Fruit fly (Drosophila melanogaster): ENCODE measurements around the gene dtr.

dtr gene

DNA sequence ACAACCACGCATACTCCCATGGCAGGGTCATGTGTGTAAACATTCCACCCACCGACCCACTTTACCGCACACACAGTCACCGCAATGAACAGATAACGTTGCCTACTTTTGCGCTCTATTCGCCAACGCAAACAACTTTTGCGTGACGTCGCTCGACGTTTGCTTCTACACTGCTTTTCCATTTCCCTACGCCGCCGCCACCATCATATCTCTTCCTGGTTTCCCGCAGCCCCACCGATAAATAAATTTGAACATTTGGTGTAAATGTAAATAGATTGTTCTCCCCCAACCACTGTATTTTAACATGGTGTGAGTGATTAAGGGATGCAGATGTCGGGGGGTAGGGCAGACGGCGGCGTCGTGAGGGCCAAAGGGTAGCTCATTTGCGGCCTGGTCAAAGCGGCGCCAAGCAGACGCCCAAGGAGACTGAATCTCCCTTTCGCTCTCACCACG is 36.6 kb upstream of the dtr start (continued):
- TF ChIP-seq az2 (GFP tag; optimal IDR thresholded peaks at IDR 0.05) (no peak), D (optimal IDR thresholded peaks at IDR 0.05) (no peak), D (GFP tag; optimal IDR thresholded peaks at IDR 0.05) (no peak), Mes4 (GFP tag; optimal IDR thresholded peaks at IDR 0.05) (no peak), Nf-YB (GFP tag; optimal IDR thresholded peaks at IDR 0.05) (no peak), CG11085 (GFP tag; IDR thresholded peaks at IDR 0.05) (no peak), CG16815 (GFP tag; optimal IDR thresholded peaks at IDR 0.05) (no peak), mirr (GFP tag; optimal IDR thresholded peaks at IDR 0.05) (peak; percentile 51), fru (optimal IDR thresholded peaks at IDR 0.05) (no peak), NK7.1 (GFP tag; optimal IDR thresholded peaks at IDR 0.05) (no peak), so (GFP tag; IDR thresholded peaks at IDR 0.05) (no peak; the same call in 2 of the 3 replicates), Drgx (GFP tag; IDR thresholded peaks at IDR 0.05) (no peak), CG4820 (GFP tag; optimal IDR thresholded peaks at IDR 0.05) (no peak), Hr39 (optimal IDR thresholded peaks at IDR 0.05) (no peak), CG9215 (GFP tag; IDR thresholded peaks at IDR 0.05) (no peak), Xbp1 (GFP tag; optimal IDR thresholded peaks at IDR 0.05) (no peak), Mad (GFP tag; optimal IDR thresholded peaks at IDR 0.05) (no peak), jigr1 (GFP tag; IDR thresholded peaks at IDR 0.05) (no peak), CG32767 (GFP tag; IDR thresholded peaks at IDR 0.05) (no peak), CG2120 (GFP tag; optimal IDR thresholded peaks at IDR 0.05) (no peak), esg (GFP tag; conservative IDR thresholded peaks at IDR 0.05) (no peak), CG10267 (tag; optimal IDR thresholded peaks at IDR 0.05) (no peak), Dref (GFP tag; IDR thresholded peaks at IDR 0.05) (no peak), ftz-f1 (GFP tag; optimal IDR thresholded peaks at IDR 0.05) (peak; percentile 52), CG18262 (tag; optimal IDR thresholded peaks at IDR 0.05) (no peak), CG13424 (tag; optimal IDR thresholded peaks at IDR 0.05) (no peak), CG7928 (GFP tag; optimal IDR thresholded peaks at IDR 0.05) (no peak), lilli (GFP tag; optimal IDR thresholded peaks at IDR 0.05) (no peak), hbn (GFP tag; IDR thresholded peaks at IDR 0.05; ENCODE audit: partially characterized antibody) (no peak), CG7745 (tag; optimal IDR thresholded peaks at IDR 0.05) (no peak), run (tag; optimal IDR thresholded peaks at IDR 0.05) (peak; percentile 1), CG15514 (GFP tag; optimal IDR thresholded peaks at IDR 0.05) (no peak), btn (GFP tag; optimal IDR thresholded peaks at IDR 0.05) (no peak), tin (GFP tag; optimal IDR thresholded peaks at IDR 0.05) (no peak), sens-2 (GFP tag; IDR thresholded peaks at IDR 0.05) (no peak), CG13775 (GFP tag; optimal IDR thresholded peaks at IDR 0.05) (no peak), GATAe (GFP tag; conservative IDR thresholded peaks at IDR 0.05) (no peak), CG14050 (GFP tag; IDR thresholded peaks at IDR 0.05) (no peak), CG17361 (GFP tag; IDR thresholded peaks at IDR 0.05) (no peak)

DNA sequence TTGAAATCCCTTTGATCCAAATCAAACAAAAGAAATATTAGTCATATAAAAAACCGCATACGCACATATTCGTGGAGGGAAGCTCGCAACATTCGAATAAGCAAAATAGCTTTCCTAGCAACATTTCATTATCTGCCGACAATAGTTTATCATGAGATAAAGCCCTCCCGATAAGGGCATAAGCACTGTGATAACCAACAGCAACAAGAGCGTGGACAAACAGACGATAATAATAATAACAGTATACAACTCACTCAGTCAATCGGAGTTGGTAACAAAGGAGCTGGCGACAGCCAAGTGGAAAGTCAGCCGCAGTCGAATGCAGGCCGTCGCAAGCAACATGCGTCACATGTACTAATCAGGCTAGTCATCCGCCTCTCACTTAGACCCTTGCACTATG is 31.7 kb upstream of the dtr start:
- TF ChIP-seq oc (tag; optimal IDR thresholded peaks at IDR 0.05) (peak; percentile 21), CG34376 (GFP tag; optimal IDR thresholded peaks at IDR 0.05) (peak; percentile 3), z (GFP tag; IDR thresholded peaks at IDR 0.05) (peak; percentile 66; the same call in 1 of the 3 replicates), CG15601 (tag; optimal IDR thresholded peaks at IDR 0.05) (peak; percentile 5), nerfin-1 (tag; optimal IDR thresholded peaks at IDR 0.05) (peak; percentile 22), vnd (GFP tag; IDR thresholded peaks at IDR 0.05; ENCODE audit: partially characterized antibody) (no peak), pros (GFP tag; optimal IDR thresholded peaks at IDR 0.05) (peak; percentile 46), ci (GFP tag; IDR thresholded peaks at IDR 0.05) (peak; percentile 43; the same call in 1 of the 3 replicates), ro (GFP tag; IDR thresholded peaks at IDR 0.05) (no peak), CG4707 (GFP tag; optimal IDR thresholded peaks at IDR 0.05) (peak; percentile 58), Meics (GFP tag; optimal IDR thresholded peaks at IDR 0.05) (peak; percentile 3), mirr (GFP tag; optimal IDR thresholded peaks at IDR 0.05) (peak; percentile 43), CrebB (tag; optimal IDR thresholded peaks at IDR 0.05) (no peak), seq (GFP tag; IDR thresholded peaks at IDR 0.05) (no peak), wek (GFP tag; optimal IDR thresholded peaks at IDR 0.05) (peak; percentile 22), Hey (tag; optimal IDR thresholded peaks at IDR 0.05) (peak; percentile 9), exex (tag; optimal IDR thresholded peaks at IDR 0.05) (peak; percentile 23), GATAe (GFP tag; conservative IDR thresholded peaks at IDR 0.05) (peak; percentile 73)
